Worm (Caenorhabditis elegans): ENCODE data around the gene dop-5.

Gene dop-5

ce11 chrV:11407251-11407650 lies 41.2 kb upstream of the dop-5 start, which contains the start of gene K03B8.6:
TSS of gene K03B8.6 (plus strand) at chrV:11407584.
- TF ChIP-seq rpc-1 (optimal IDR thresholded peaks at IDR 0.05) (no peak), rpc-1 (tag; optimal IDR thresholded peaks at IDR 0.05) (no peak), F33H1.4 (GFP tag; IDR thresholded peaks at IDR 0.05) (no peak), F37B4.10 (GFP tag; IDR thresholded peaks at IDR 0.05) (no peak), D2030.7 (GFP tag; IDR thresholded peaks at IDR 0.05) (no peak), ztf-28 (GFP tag; IDR thresholded peaks at IDR 0.05) (no peak), lir-1 (GFP tag; conservative IDR thresholded peaks at IDR 0.05) (no peak), pbrm-1 (GFP tag; IDR thresholded peaks at IDR 0.05) (no peak), die-1 (tag; optimal IDR thresholded peaks at IDR 0.05) (no peak), bed-2 (GFP tag; IDR thresholded peaks at IDR 0.05) (no peak), mcd-1 (GFP tag; IDR thresholded peaks at IDR 0.05) (no peak), ztf-25 (GFP tag; IDR thresholded peaks at IDR 0.05) (no peak), nfyb-1 (GFP tag; IDR thresholded peaks at IDR 0.05) (no peak), F23B12.7 (tag; optimal IDR thresholded peaks at IDR 0.05; ENCODE audit: insufficient read depth) (no peak), cebp-1 (GFP tag; IDR thresholded peaks at IDR 0.05) (no peak), cebp-1 (tag; optimal IDR thresholded peaks at IDR 0.05) (no peak), athp-1 (tag; optimal IDR thresholded peaks at IDR 0.05) (no peak), mel-28 (tag; optimal IDR thresholded peaks at IDR 0.05; ENCODE audit: borderline replicate concordance) (no peak)

- TF ChIP-seq pbrm-1 (GFP tag; IDR thresholded peaks at IDR 0.05) (no peak), ztf-25 (GFP tag; IDR thresholded peaks at IDR 0.05) (no peak), ceh-100 (GFP tag; IDR thresholded peaks at IDR 0.05) (no peak), ztf-3 (GFP tag; optimal IDR thresholded peaks at IDR 0.05) (no peak), ztf-26 (tag; optimal IDR thresholded peaks at IDR 0.05) (no peak), ekl-4 (GFP tag; IDR thresholded peaks at IDR 0.05) (no peak), F57A8.1 (GFP tag; optimal IDR thresholded peaks at IDR 0.05) (no peak), snpc-3.4 (tag; optimal IDR thresholded peaks at IDR 0.05) (no peak), Y53F4B.3 (GFP tag; IDR thresholded peaks at IDR 0.05) (no peak), efl-1 (GFP tag; optimal IDR thresholded peaks at IDR 0.05) (no peak), ztf-22 (GFP tag; optimal IDR thresholded peaks at IDR 0.05) (no peak), madf-8 (GFP tag; conservative IDR thresholded peaks at IDR 0.05) (no peak), snpc-1.1 (tag; optimal IDR thresholded peaks at IDR 0.05; ENCODE audit: insufficient read depth) (no peak), F39B2.1 (GFP tag; IDR thresholded peaks at IDR 0.05) (no peak), Y53G8AR.9 (GFP tag; conservative IDR thresholded peaks at IDR 0.05) (no peak)
These were observed 37.7 kb upstream of the dop-5 start for ce11 chrV:11403702-11404101.

ce11 chrV:11403059-11403458 lies 37.0 kb upstream of the dop-5 start:
- no peak for TF ChIP-seq hmg-1.2 (GFP tag; IDR thresholded peaks at IDR 0.05)
- no peak for TF ChIP-seq pha-4 (tag; optimal IDR thresholded peaks at IDR 0.05)
- TF ChIP-seq let-526 (GFP tag; IDR thresholded peaks at IDR 0.05) = no peak
- TF ChIP-seq ceh-27 (GFP tag; optimal IDR thresholded peaks at IDR 0.05) = no peak
- no peak for TF ChIP-seq dpff-1 (tag; optimal IDR thresholded peaks at IDR 0.05)
- TF ChIP-seq F49E8.2 (tag; optimal IDR thresholded peaks at IDR 0.05; ENCODE audit: insufficient read depth) = no peak
- no peak for TF ChIP-seq nfya-2 (GFP tag; IDR thresholded peaks at IDR 0.05)
- no peak for TF ChIP-seq snpc-3.4 (tag; optimal IDR thresholded peaks at IDR 0.05)
- no peak for TF ChIP-seq atf-7 (tag; optimal IDR thresholded peaks at IDR 0.05)
- no peak for TF ChIP-seq snpc-1.3 (tag; optimal IDR thresholded peaks at IDR 0.05; ENCODE audit: insufficient read depth)
- no peak for TF ChIP-seq lin-54 (GFP tag; optimal IDR thresholded peaks at IDR 0.05)
- no peak for TF ChIP-seq gei-17 (GFP tag; optimal IDR thresholded peaks at IDR 0.05)
- no peak for TF ChIP-seq snpc-4 (GFP tag; optimal IDR thresholded peaks at IDR 0.05)
- no peak for TF ChIP-seq snpc-4 (tag; optimal IDR thresholded peaks at IDR 0.05)
- no peak for TF ChIP-seq ZK185.1 (tag; optimal IDR thresholded peaks at IDR 0.05; ENCODE audit: poor library complexity, severe bottlenecking)

Data from whole organism, young adult.